Worm (Caenorhabditis elegans): ENCODE data around the gene F20D12.12.

The F20D12.12 gene

ce11 chrIV:7923982-7924480, 23.2 kb upstream of the F20D12.12 start, which contains the start of the genes xpo-3 and C49H3.3:
Gene xpo-3 (minus strand): TSS chrIV:7924032.
Gene C49H3.3 (plus strand): TSS chrIV:7924350.
- TF ChIP-seq unc-39 (tag; optimal IDR thresholded peaks at IDR 0.05) (no peak), nhr-25 (tag; optimal IDR thresholded peaks at IDR 0.05) (peak; percentile 26), unc-62 (GFP tag; optimal IDR thresholded peaks at IDR 0.05) (no peak), sem-4 (tag; optimal IDR thresholded peaks at IDR 0.05) (no peak), zag-1 (tag; optimal IDR thresholded peaks at IDR 0.05) (no peak), unc-55 (GFP tag; optimal IDR thresholded peaks at IDR 0.05) (peak; percentile 63), lsy-2 (tag; optimal IDR thresholded peaks at IDR 0.05) (peak in 1 of 2 experiments; percentile 69), sma-3 (GFP tag; optimal IDR thresholded peaks at IDR 0.05) (no peak), nhr-10 (tag; optimal IDR thresholded peaks at IDR 0.05) (no peak), F13H6.1 (tag; optimal IDR thresholded peaks at IDR 0.05) (no peak), C34F6.9 (tag; optimal IDR thresholded peaks at IDR 0.05) (peak; percentile 58), fos-1 (tag; optimal IDR thresholded peaks at IDR 0.05) (peak; percentile 5), mab-5 (tag; optimal IDR thresholded peaks at IDR 0.05) (no peak), nhr-129 (tag; optimal IDR thresholded peaks at IDR 0.05) (peak; percentile 50), nhr-6 (tag; optimal IDR thresholded peaks at IDR 0.05) (no peak), crh-2 (tag; optimal IDR thresholded peaks at IDR 0.05) (peak; percentile 50)

- TF ChIP-seq elt-1 (tag; optimal IDR thresholded peaks at IDR 0.05) (no peak), aly-2 (tag; optimal IDR thresholded peaks at IDR 0.05) (no peak), sma-3 (GFP tag; optimal IDR thresholded peaks at IDR 0.05) (no peak)
Observed at ce11 chrIV:7924975-7925828, 22.0 kb upstream of the F20D12.12 start.

ce11 chrIV:7926102-7926840, 21.0 kb upstream of the F20D12.12 start, which contains the start of gene rps-2:
Gene rps-2 (minus strand): TSS chrIV:7926391.
- TF ChIP-seq fos-1 (tag; optimal IDR thresholded peaks at IDR 0.05) (peak; percentile 1), unc-55 (GFP tag; optimal IDR thresholded peaks at IDR 0.05) (no peak), zag-1 (tag; optimal IDR thresholded peaks at IDR 0.05) (no peak), nhr-129 (tag; optimal IDR thresholded peaks at IDR 0.05) (peak; percentile 10), C34F6.9 (tag; optimal IDR thresholded peaks at IDR 0.05) (peak; percentile 50), nhr-10 (tag; optimal IDR thresholded peaks at IDR 0.05) (no peak), lin-13 (GFP tag; optimal IDR thresholded peaks at IDR 0.05) (peak; percentile 28), lsy-2 (tag; optimal IDR thresholded peaks at IDR 0.05) (peak in 1 of 2 experiments; percentile 32), sem-4 (tag; optimal IDR thresholded peaks at IDR 0.05) (no peak)

- TF ChIP-seq aly-2 (tag; optimal IDR thresholded peaks at IDR 0.05) (no peak), sem-4 (tag; optimal IDR thresholded peaks at IDR 0.05) (no peak), elt-3 (tag; optimal IDR thresholded peaks at IDR 0.05) (no peak), sma-3 (GFP tag; optimal IDR thresholded peaks at IDR 0.05) (no peak), nhr-12 (tag; optimal IDR thresholded peaks at IDR 0.05) (no peak), nhr-11 (tag; optimal IDR thresholded peaks at IDR 0.05) (no peak), nhr-77 (tag; optimal IDR thresholded peaks at IDR 0.05) (no peak), ama-1 (optimal IDR thresholded peaks at IDR 0.05) (no peak), lsy-2 (tag; optimal IDR thresholded peaks at IDR 0.05) (no peak), ztf-11 (tag; optimal IDR thresholded peaks at IDR 0.05) (no peak), gmeb-1 (tag; optimal IDR thresholded peaks at IDR 0.05) (no peak), ztf-1 (GFP tag; conservative IDR thresholded peaks at IDR 0.05) (no peak), nhr-25 (tag; optimal IDR thresholded peaks at IDR 0.05) (no peak), lin-11 (tag; optimal IDR thresholded peaks at IDR 0.05) (no peak)
Observed at ce11 chrIV:7927218-7927617, 20.0 kb upstream of the F20D12.12 start, which contains the start of gene C49H3.12. Gene C49H3.12 (minus strand): TSS chrIV:7927318.

ce11 chrIV:7927852-7928251, 19.4 kb upstream of the F20D12.12 start, which contains the start of gene gcy-8:
Gene gcy-8 (plus strand): TSS chrIV:7928152.
- no peak for TF ChIP-seq unc-62 (GFP tag; optimal IDR thresholded peaks at IDR 0.05)
- TF ChIP-seq ceh-82 (tag; optimal IDR thresholded peaks at IDR 0.05): no peak
- no peak for TF ChIP-seq elt-3 (tag; optimal IDR thresholded peaks at IDR 0.05)
- no peak for TF ChIP-seq crh-2 (tag; optimal IDR thresholded peaks at IDR 0.05)
- no peak for TF ChIP-seq mbf-1 (tag; optimal IDR thresholded peaks at IDR 0.05)
- no peak for TF ChIP-seq sem-4 (tag; optimal IDR thresholded peaks at IDR 0.05)
